Fruit fly (Drosophila melanogaster) whole organism, embryonic: Measurements from ENCODE around the gene Mbs.

ENCODE experiments used
- CG10979 ChIP-seq: fragments of 200-800 bp; sonication (Bioruptor generic); optimal IDR thresholded peaks from 2 replicates; lab custom pipeline; 2018; ENCODE audit warnings: missing biosample characterization, mild to moderate bottlenecking, missing genetic modification characterization, moderate library complexity
- CG11504 ChIP-seq: fragments of 200-800 bp; sonication (Bioruptor generic); optimal IDR thresholded peaks from 3 replicates; lab custom pipeline; 2019; ENCODE audit warnings: missing biosample characterization, mild to moderate bottlenecking, missing genetic modification characterization, moderate library complexity
- CG34376 ChIP-seq: fragments of 200-800 bp; sonication (Bioruptor generic); optimal IDR thresholded peaks from 2 replicates; lab custom pipeline; 2018; ENCODE audit warnings: missing biosample characterization, mild to moderate bottlenecking, missing genetic modification characterization
- CG6791 ChIP-seq: fragments of 200-800 bp; sonication (Bioruptor generic); IDR thresholded peaks from 3 replicates; pipeline ENCODE4 v1.3.6; 2022; ENCODE audit warnings: missing biosample characterization, missing genetic modification characterization; ENCODE audit not compliant: partially characterized antibody
- CG6854 ChIP-seq: fragments of 200-800 bp; sonication (Bioruptor generic); optimal IDR thresholded peaks from 3 replicates; lab custom pipeline; 2017; ENCODE audit warnings: missing biosample characterization, mild to moderate bottlenecking, missing genetic modification characterization
- Drgx ChIP-seq: fragments of 200-800 bp; sonication (Bioruptor generic); IDR thresholded peaks from 2 replicates; pipeline ENCODE4 v1.3.6; 2022; ENCODE audit warnings: missing biosample characterization, missing genetic modification characterization
- Hey ChIP-seq: fragments of 200-800 bp; sonication (Bioruptor generic); optimal IDR thresholded peaks from 3 replicates; lab custom pipeline; 2018; ENCODE audit warnings: missing biosample characterization, mild to moderate bottlenecking, missing genetic modification characterization
- dysf ChIP-seq: fragments of 200-800 bp; sonication (Bioruptor generic); IDR thresholded peaks from 3 replicates; pipeline ENCODE4 v1.3.6; 2022; ENCODE audit warnings: missing biosample characterization, missing genetic modification characterization
- h ChIP-seq: fragments of >200 bp; optimal IDR thresholded peaks from 2 replicates; lab custom pipeline; 2017
- kni ChIP-seq: fragments of 200-800 bp; sonication (Bioruptor generic); optimal IDR thresholded peaks from 3 replicates; lab custom pipeline; 2017; ENCODE audit warnings: mild to moderate bottlenecking, missing biosample characterization, missing genetic modification reagents, missing genetic modification characterization

DNA sequence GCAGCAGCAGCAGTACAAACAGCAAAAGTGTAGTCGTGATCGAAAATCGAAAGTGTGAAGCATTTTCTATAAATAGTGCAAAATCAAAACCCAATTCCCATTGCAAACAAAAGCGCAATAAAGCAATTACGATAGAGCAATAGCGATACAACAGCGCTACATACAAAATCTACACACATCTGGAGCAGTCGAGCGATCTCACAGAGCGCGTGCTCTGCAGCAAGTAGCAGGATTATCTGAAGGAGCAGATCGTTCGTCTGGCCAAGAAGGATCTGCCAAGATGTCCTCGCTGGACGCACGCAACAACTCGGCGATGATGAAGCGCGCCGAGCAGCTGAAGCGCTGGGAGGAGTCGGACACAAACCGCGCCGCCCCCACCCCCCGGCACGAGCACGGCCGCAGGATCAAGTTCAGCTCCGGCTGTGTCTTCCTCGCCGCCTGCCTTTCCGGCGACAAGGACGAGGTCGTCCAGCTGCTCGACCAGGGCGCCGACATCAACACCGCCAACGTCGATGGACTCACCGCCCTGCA, 1.3 kb downstream of the Mbs start:
- no peak for TF ChIP-seq kni (GFP tag; lab: Kevin White, UChicago)
- TF ChIP-seq CG34376 (GFP tag; lab: Kevin White, UChicago), result no peak
- TF ChIP-seq h (lab: Kevin White, UChicago), result no peak
- TF ChIP-seq CG11504 (tag; lab: Kevin White, UChicago), result no peak
- no peak for TF ChIP-seq dysf (GFP tag; lab: Robert Waterston, UW)
- no peak for TF ChIP-seq CG6854 (GFP tag; lab: Kevin White, UChicago)
- no peak for TF ChIP-seq Hey (tag; lab: Kevin White, UChicago)
- TF ChIP-seq Drgx (GFP tag; lab: Robert Waterston, UW), result no peak
- TF ChIP-seq CG10979 (tag; lab: Kevin White, UChicago), result no peak
- no peak for TF ChIP-seq CG6791 (GFP tag; lab: Robert Waterston, UW)
